Worm (Caenorhabditis elegans): ENCODE results near the gene C39D10.8.

The C39D10.8 gene

DNA sequence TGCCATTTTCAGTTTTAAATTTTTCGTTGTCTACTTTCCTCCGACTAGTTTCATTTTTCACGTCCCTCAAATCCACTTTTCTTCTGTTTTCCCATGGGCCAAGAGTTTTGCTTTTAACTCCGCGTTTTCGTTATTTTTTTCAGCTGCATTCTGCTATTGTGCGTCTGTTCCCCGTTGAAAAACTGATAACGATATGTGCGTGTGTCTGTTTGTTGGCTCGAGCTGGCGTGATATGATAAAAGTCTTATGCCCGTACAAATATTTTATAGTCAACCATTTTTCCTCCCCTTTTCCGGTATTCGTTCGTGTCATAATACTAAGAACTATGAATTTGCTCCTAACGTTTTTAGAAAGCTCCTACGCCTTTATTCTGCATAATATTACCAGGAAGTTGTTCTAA is 21.1 kb upstream of the C39D10.8 start:
- peak; percentile 69 for TF ChIP-seq elt-2 (tag; optimal IDR thresholded peaks at IDR 0.05)
- TF ChIP-seq lin-15B (tag; optimal IDR thresholded peaks at IDR 0.05), result no peak
- TF ChIP-seq pqm-1 (tag; optimal IDR thresholded peaks at IDR 0.05), result peak; percentile 56
- TF ChIP-seq pha-4 (tag; optimal IDR thresholded peaks at IDR 0.05), result peak; percentile 8

DNA sequence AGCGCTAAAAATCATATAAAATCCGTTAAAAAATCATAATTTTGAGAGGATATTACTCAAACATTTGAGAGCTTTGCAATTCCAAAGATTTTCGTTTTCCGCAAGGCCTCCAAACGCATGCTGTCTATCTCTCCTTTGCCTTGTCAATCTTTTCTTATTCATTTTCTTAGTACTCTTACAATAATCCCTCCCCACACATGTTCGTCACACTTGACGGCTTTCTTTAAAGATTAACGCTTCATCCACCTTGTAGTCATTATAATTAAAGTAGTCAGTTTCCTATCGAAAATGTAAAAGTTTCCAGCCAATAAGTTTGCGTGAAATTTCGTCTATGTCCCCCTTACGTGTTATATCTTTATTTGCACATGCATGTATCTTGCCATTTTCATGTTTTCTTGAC is 19.4 kb upstream of the C39D10.8 start:
- no peak for TF ChIP-seq ceh-16 (tag; optimal IDR thresholded peaks at IDR 0.05)
- TF ChIP-seq lin-39 (tag; optimal IDR thresholded peaks at IDR 0.05), result no peak
- no peak for TF ChIP-seq nhr-11 (tag; optimal IDR thresholded peaks at IDR 0.05)
- TF ChIP-seq nhr-237 (tag; optimal IDR thresholded peaks at IDR 0.05), result no peak
- TF ChIP-seq fkh-10 (GFP tag; optimal IDR thresholded peaks at IDR 0.05), result no peak

DNA sequence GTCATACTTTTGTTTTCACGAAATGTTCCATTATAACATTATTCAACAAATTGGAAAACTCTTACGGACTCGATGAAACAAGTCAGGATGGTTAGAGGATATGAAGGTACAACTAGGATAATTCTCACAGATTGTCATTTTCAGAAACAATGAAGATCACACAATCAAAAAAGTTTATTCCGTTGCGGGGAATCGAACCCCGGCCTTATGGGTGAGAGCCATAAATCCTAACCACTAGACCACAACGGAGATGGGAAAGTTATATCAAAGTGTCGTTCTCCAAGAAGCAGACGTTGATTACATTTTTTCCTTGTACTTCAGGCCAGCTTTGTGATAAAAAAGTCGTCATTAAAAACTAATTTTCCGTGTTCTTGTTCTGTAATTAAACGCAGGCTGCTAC is 17.4 kb upstream of the C39D10.8 start:
- TF ChIP-seq sea-2 (GFP tag; optimal IDR thresholded peaks at IDR 0.05), result no peak
- peak; percentile 23 for TF ChIP-seq lsy-12 (tag; optimal IDR thresholded peaks at IDR 0.05)
- peak; percentile 19 for TF ChIP-seq nhr-43 (tag; optimal IDR thresholded peaks at IDR 0.05; ENCODE audit: poor library complexity, severe bottlenecking)

DNA sequence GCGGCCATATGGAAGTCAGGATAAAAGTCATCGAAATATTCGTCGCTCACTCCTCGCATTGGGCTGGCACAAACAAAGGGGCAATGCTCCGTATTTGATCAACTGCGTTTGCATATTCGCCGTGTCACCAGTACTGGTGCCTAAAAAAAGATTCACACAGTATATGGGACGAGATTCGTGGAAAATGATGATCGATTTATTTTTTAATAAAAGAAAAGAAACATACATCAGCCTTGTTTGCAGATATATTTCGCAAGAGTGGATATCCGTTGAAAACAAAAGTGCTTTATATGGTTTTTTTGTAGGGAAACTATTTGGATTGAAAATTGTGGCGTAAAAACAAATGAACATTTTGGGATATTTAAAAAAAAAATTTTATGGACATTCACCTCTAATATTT is 16.9 kb upstream of the C39D10.8 start, which contains the start of gene latd-1:
Gene latd-1 (minus strand): TSS at position 101 of the 400 bp plus-strand sequence.
- TF ChIP-seq lin-39 (tag; optimal IDR thresholded peaks at IDR 0.05) (no peak), R02D3.7 (tag; optimal IDR thresholded peaks at IDR 0.05) (no peak), mdl-1 (tag; optimal IDR thresholded peaks at IDR 0.05) (no peak), fos-1 (tag; optimal IDR thresholded peaks at IDR 0.05) (no peak), nhr-237 (tag; optimal IDR thresholded peaks at IDR 0.05) (no peak), skn-1 (tag; optimal IDR thresholded peaks at IDR 0.05) (no peak)

DNA sequence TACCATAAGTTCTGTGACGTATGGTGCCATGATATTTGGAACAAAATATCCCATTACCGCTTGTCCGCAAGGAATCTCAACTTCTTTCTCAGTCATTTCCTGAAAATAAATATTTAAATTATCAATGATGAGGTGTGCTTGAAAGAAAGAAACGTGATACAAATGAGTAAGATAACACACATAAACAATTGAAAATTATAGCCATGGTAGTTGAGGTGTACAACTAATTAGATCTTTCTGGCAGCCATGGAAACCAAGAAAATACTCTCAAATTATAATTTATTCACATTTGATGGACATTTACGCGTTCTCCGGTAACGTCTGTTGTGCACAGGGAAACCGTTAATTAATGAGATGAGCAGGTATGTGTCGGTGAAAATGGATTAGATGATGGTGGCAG is 11.5 kb upstream of the C39D10.8 start, which contains the start of gene C39D10.5:
Gene C39D10.5 (minus strand): TSS at position 101 of the 400 bp plus-strand sequence.
- TF ChIP-seq nfya-1 (tag; optimal IDR thresholded peaks at IDR 0.05; ENCODE audit: insufficient read depth) (no peak), eor-1 (tag; optimal IDR thresholded peaks at IDR 0.05) (no peak), egl-5 (tag; optimal IDR thresholded peaks at IDR 0.05) (no peak), nhr-25 (tag; optimal IDR thresholded peaks at IDR 0.05) (no peak), pqm-1 (tag; optimal IDR thresholded peaks at IDR 0.05) (no peak), ztf-11 (tag; optimal IDR thresholded peaks at IDR 0.05) (no peak), lsy-12 (tag; optimal IDR thresholded peaks at IDR 0.05) (no peak), hmg-11 (tag; optimal IDR thresholded peaks at IDR 0.05) (no peak), nhr-76 (tag; optimal IDR thresholded peaks at IDR 0.05) (no peak), nhr-77 (tag; optimal IDR thresholded peaks at IDR 0.05) (no peak), nhr-43 (tag; optimal IDR thresholded peaks at IDR 0.05; ENCODE audit: poor library complexity, severe bottlenecking) (no peak), pha-4 (tag; optimal IDR thresholded peaks at IDR 0.05) (no peak), ceh-28 (tag; optimal IDR thresholded peaks at IDR 0.05) (no peak), fkh-10 (GFP tag; optimal IDR thresholded peaks at IDR 0.05) (no peak), elt-1 (tag; optimal IDR thresholded peaks at IDR 0.05) (no peak), sea-2 (GFP tag; optimal IDR thresholded peaks at IDR 0.05) (no peak)

DNA sequence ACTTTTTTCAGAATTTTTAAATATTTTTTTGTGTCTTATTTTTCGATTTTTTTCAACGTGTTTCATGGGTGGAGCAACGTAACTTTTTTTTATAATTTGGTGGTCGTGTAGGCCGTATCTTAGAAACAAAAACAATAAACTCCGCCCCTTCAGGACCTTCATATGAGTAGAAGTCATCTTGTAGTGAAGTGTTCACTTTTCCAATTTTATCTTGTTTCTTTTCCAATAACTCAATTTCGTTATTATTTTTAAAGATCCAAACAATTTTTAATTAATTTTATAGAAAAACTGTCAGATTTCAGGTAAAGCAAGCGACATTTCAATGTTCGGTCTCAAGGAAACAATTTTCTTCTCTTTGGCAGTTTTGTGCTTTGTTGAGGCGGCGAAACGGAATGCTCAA is 8.2 kb upstream of the C39D10.8 start, which contains the start of gene C39D10.2:
Gene C39D10.2 (plus strand): TSS at position 301 of the 400 bp plus-strand sequence.
- TF ChIP-seq mdl-1 (tag; optimal IDR thresholded peaks at IDR 0.05) (no peak), fos-1 (tag; optimal IDR thresholded peaks at IDR 0.05) (no peak), nhr-237 (tag; optimal IDR thresholded peaks at IDR 0.05) (no peak), zag-1 (tag; optimal IDR thresholded peaks at IDR 0.05) (no peak), elt-1 (tag; optimal IDR thresholded peaks at IDR 0.05) (no peak), nhr-25 (tag; optimal IDR thresholded peaks at IDR 0.05) (no peak), nhr-76 (tag; optimal IDR thresholded peaks at IDR 0.05) (no peak), sea-2 (GFP tag; optimal IDR thresholded peaks at IDR 0.05) (no peak), tbx-2 (tag; optimal IDR thresholded peaks at IDR 0.05) (no peak), unc-39 (tag; optimal IDR thresholded peaks at IDR 0.05) (no peak), snpc-4 (tag; optimal IDR thresholded peaks at IDR 0.05) (no peak), nhr-12 (tag; optimal IDR thresholded peaks at IDR 0.05) (no peak)
